Worm (Caenorhabditis elegans): ENCODE data around the gene C01G10.10.

Gene C01G10.10

ce11 chrV:15065068-15065744 is 17.0 kb downstream of the C01G10.10 start, which contains the start of gene C25D7.9:
C25D7.9 (plus strand) TSS chrV:15065135.
- TF ChIP-seq nhr-25 (tag; optimal IDR thresholded peaks at IDR 0.05) (peak; percentile 6), pha-4 (tag; optimal IDR thresholded peaks at IDR 0.05) (peak; percentile 28), hmg-11 (tag; optimal IDR thresholded peaks at IDR 0.05) (peak; percentile 39), nfya-1 (tag; optimal IDR thresholded peaks at IDR 0.05; ENCODE audit: insufficient read depth) (peak; percentile 33), nhr-76 (tag; optimal IDR thresholded peaks at IDR 0.05) (no peak), nhr-43 (tag; optimal IDR thresholded peaks at IDR 0.05; ENCODE audit: poor library complexity, severe bottlenecking) (no peak), eor-1 (tag; optimal IDR thresholded peaks at IDR 0.05) (no peak), lin-39 (tag; optimal IDR thresholded peaks at IDR 0.05) (peak; percentile 20), lin-15B (tag; optimal IDR thresholded peaks at IDR 0.05) (peak; percentile 45)

DNA sequence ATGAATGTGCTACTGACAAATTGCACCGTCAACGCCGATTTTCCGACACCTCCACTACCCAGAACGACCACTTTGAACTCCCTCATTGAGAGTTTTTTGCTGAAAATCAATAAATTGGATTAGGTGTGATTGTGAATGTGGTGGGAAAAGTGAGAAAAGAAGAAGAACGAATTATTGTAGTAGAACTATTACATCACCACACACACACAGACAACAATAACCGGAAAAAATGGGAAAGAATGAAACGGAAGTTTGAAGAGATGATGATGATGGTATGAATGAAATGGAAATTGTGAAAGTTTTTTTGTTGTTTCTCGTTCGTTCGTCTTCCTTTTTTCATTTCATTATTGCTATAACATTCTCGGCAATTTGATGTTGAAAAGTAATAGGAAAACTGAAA is 18.3 kb downstream of the C01G10.10 start, which contains the start of gene rap-2:
TSS of gene rap-2 (minus strand) at position 101 of the 400 bp plus-strand sequence.
- no peak for TF ChIP-seq nhr-23 (tag; optimal IDR thresholded peaks at IDR 0.05)
- TF ChIP-seq unc-62 (GFP tag; optimal IDR thresholded peaks at IDR 0.05) = no peak
- no peak for TF ChIP-seq ztf-11 (tag; optimal IDR thresholded peaks at IDR 0.05)
- no peak for TF ChIP-seq hmg-11 (tag; optimal IDR thresholded peaks at IDR 0.05)
- TF ChIP-seq unc-39 (tag; optimal IDR thresholded peaks at IDR 0.05) = no peak
- TF ChIP-seq ceh-28 (tag; optimal IDR thresholded peaks at IDR 0.05) = no peak
- no peak for TF ChIP-seq sea-2 (GFP tag; optimal IDR thresholded peaks at IDR 0.05)
- no peak for TF ChIP-seq nhr-43 (tag; optimal IDR thresholded peaks at IDR 0.05; ENCODE audit: poor library complexity, severe bottlenecking)
- TF ChIP-seq ceh-9 (tag; optimal IDR thresholded peaks at IDR 0.05) = no peak
- TF ChIP-seq eor-1 (tag; optimal IDR thresholded peaks at IDR 0.05) = no peak

- no peak for TF ChIP-seq egl-27 (tag; optimal IDR thresholded peaks at IDR 0.05)
- no peak for TF ChIP-seq ama-1 (optimal IDR thresholded peaks at IDR 0.05)
- TF ChIP-seq nhr-23 (tag; optimal IDR thresholded peaks at IDR 0.05) = no peak
- no peak for TF ChIP-seq eor-1 (tag; optimal IDR thresholded peaks at IDR 0.05)
- no peak for TF ChIP-seq ztf-4 (tag; optimal IDR thresholded peaks at IDR 0.05)
- TF ChIP-seq ztf-11 (tag; optimal IDR thresholded peaks at IDR 0.05) = no peak
- TF ChIP-seq nhr-67 (tag; optimal IDR thresholded peaks at IDR 0.05) = no peak
Measured at ce11 chrV:15060595-15060994, 21.6 kb downstream of the C01G10.10 start.

ce11 chrV:15059534-15059933 is 22.7 kb downstream of the C01G10.10 start, which contains the start of the genes mcm-3 and C25D7.15:
mcm-3 (minus strand) TSS chrV:15059599.
C25D7.15 (plus strand) TSS chrV:15059808.
- no peak for TF ChIP-seq egl-5 (tag; optimal IDR thresholded peaks at IDR 0.05)
- TF ChIP-seq daf-12 (tag; optimal IDR thresholded peaks at IDR 0.05) = no peak
- TF ChIP-seq skn-1 (tag; optimal IDR thresholded peaks at IDR 0.05) = no peak
- TF ChIP-seq ztf-11 (tag; optimal IDR thresholded peaks at IDR 0.05) = no peak
- TF ChIP-seq nhr-28 (tag; optimal IDR thresholded peaks at IDR 0.05) = no peak
- no peak for TF ChIP-seq ama-1 (optimal IDR thresholded peaks at IDR 0.05)
- peak; percentile 28 for TF ChIP-seq lin-15B (tag; optimal IDR thresholded peaks at IDR 0.05)
- peak; percentile 66 for TF ChIP-seq pha-4 (tag; optimal IDR thresholded peaks at IDR 0.05)
- TF ChIP-seq hmg-11 (tag; optimal IDR thresholded peaks at IDR 0.05) = no peak
- no peak for TF ChIP-seq unc-39 (tag; optimal IDR thresholded peaks at IDR 0.05)
- TF ChIP-seq fos-1 (tag; optimal IDR thresholded peaks at IDR 0.05) = no peak
- TF ChIP-seq egl-27 (tag; optimal IDR thresholded peaks at IDR 0.05) = no peak
- no peak for TF ChIP-seq fkh-10 (GFP tag; optimal IDR thresholded peaks at IDR 0.05)
- no peak for TF ChIP-seq nhr-237 (tag; optimal IDR thresholded peaks at IDR 0.05)
- TF ChIP-seq nfya-1 (tag; optimal IDR thresholded peaks at IDR 0.05; ENCODE audit: insufficient read depth) = no peak
- no peak for TF ChIP-seq eor-1 (tag; optimal IDR thresholded peaks at IDR 0.05)
- TF ChIP-seq ceh-16 (tag; optimal IDR thresholded peaks at IDR 0.05) = no peak
- peak; percentile 41 for TF ChIP-seq nhr-23 (tag; optimal IDR thresholded peaks at IDR 0.05)
- no peak for TF ChIP-seq nhr-11 (tag; optimal IDR thresholded peaks at IDR 0.05)
- TF ChIP-seq tbx-2 (tag; optimal IDR thresholded peaks at IDR 0.05) = no peak
- TF ChIP-seq elt-3 (tag; optimal IDR thresholded peaks at IDR 0.05) = no peak
- peak; percentile 28 for TF ChIP-seq nhr-25 (tag; optimal IDR thresholded peaks at IDR 0.05)
- TF ChIP-seq nhr-67 (tag; optimal IDR thresholded peaks at IDR 0.05) = no peak
- TF ChIP-seq zag-1 (tag; optimal IDR thresholded peaks at IDR 0.05) = no peak
- no peak for TF ChIP-seq nhr-76 (tag; optimal IDR thresholded peaks at IDR 0.05)
- no peak for TF ChIP-seq nhr-12 (tag; optimal IDR thresholded peaks at IDR 0.05)
- no peak for TF ChIP-seq nhr-43 (tag; optimal IDR thresholded peaks at IDR 0.05; ENCODE audit: poor library complexity, severe bottlenecking)
- no peak for TF ChIP-seq mml-1 (tag; optimal IDR thresholded peaks at IDR 0.05)
- TF ChIP-seq lin-39 (tag; optimal IDR thresholded peaks at IDR 0.05) = no peak
- peak; percentile 3 for TF ChIP-seq elt-2 (tag; optimal IDR thresholded peaks at IDR 0.05)
- TF ChIP-seq ceh-28 (tag; optimal IDR thresholded peaks at IDR 0.05) = no peak
